Fruit fly (Drosophila melanogaster) whole organism, embryonic: Measurements from ENCODE around the gene CG32845.

ENCODE experiments used
- ATbp ChIP-seq: fragments of 200-800 bp; sonication (Bioruptor generic); optimal IDR thresholded peaks from 2 replicates; lab custom pipeline; 2017; ENCODE audit warnings: missing biosample characterization, mild to moderate bottlenecking, missing genetic modification characterization, missing genetic modification reagents
- BtbVII ChIP-seq: fragments of 200-800 bp; sonication (Bioruptor generic); optimal IDR thresholded peaks from 3 replicates; lab custom pipeline; 2017; ENCODE audit warnings: missing biosample characterization, mild to moderate bottlenecking, missing genetic modification characterization
- CG12299 ChIP-seq: fragments of 200-800 bp; sonication (Bioruptor generic); optimal IDR thresholded peaks from 2 replicates; lab custom pipeline; 2018; ENCODE audit warnings: missing biosample characterization, mild to moderate bottlenecking, missing genetic modification characterization
- CG12942 ChIP-seq: fragments of 200-800 bp; sonication (Bioruptor generic); optimal IDR thresholded peaks from 3 replicates; lab custom pipeline; 2016; ENCODE audit warnings: missing biosample characterization, missing genetic modification characterization
- CG15479 ChIP-seq: fragments of 200-800 bp; sonication (Bioruptor generic); optimal IDR thresholded peaks from 3 replicates; lab custom pipeline; 2019; ENCODE audit warnings: missing biosample characterization, mild to moderate bottlenecking, missing genetic modification characterization, moderate library complexity
- CG16863 ChIP-seq: fragments of 200-800 bp; sonication (Bioruptor generic); optimal IDR thresholded peaks from 3 replicates; lab custom pipeline; 2016; ENCODE audit warnings: missing biosample characterization, missing genetic modification characterization
- CG17829 ChIP-seq: fragments of 200-800 bp; optimal IDR thresholded peaks from 2 replicates; lab custom pipeline; 2019; ENCODE audit warnings: missing biosample characterization, mild to moderate bottlenecking, missing genetic modification characterization, moderate library complexity
- CG2116 ChIP-seq: fragments of 200-800 bp; sonication (Bioruptor generic); optimal IDR thresholded peaks from 3 replicates; lab custom pipeline; 2018; ENCODE audit warnings: missing biosample characterization, mild to moderate bottlenecking, missing genetic modification characterization
- CG2120 ChIP-seq: fragments of 200-800 bp; sonication (Bioruptor generic); optimal IDR thresholded peaks from 3 replicates; lab custom pipeline; 2016; ENCODE audit warnings: missing biosample characterization, missing genetic modification characterization
- CG2199 ChIP-seq: fragments of 200-800 bp; sonication (Bioruptor generic); IDR thresholded peaks from 3 replicates; pipeline ENCODE4 v1.3.6; 2022; ENCODE audit warnings: missing biosample characterization, missing genetic modification characterization
- CG32767 ChIP-seq: fragments of 200-800 bp; sonication (Bioruptor generic); IDR thresholded peaks from 2 replicates; pipeline ENCODE4 v1.3.6; 2022; ENCODE audit warnings: missing biosample characterization, missing genetic modification characterization
- CG33557 ChIP-seq: fragments of 200-800 bp; sonication (Bioruptor generic); optimal IDR thresholded peaks from 2 replicates; lab custom pipeline; 2019; ENCODE audit warnings: missing biosample characterization, mild to moderate bottlenecking, missing genetic modification characterization, moderate library complexity
- CG8359 ChIP-seq: fragments of 200-800 bp; sonication (Bioruptor generic); optimal IDR thresholded peaks from 2 replicates; lab custom pipeline; 2017; ENCODE audit warnings: missing biosample characterization, mild to moderate bottlenecking, missing genetic modification characterization, borderline replicate concordance
- Dp ChIP-seq: fragments of 200-800 bp; sonication (Bioruptor generic); optimal IDR thresholded peaks from 2 replicates; lab custom pipeline; 2018; ENCODE audit warnings: missing biosample characterization, mild to moderate bottlenecking, missing genetic modification characterization, moderate library complexity
- Eip74EF ChIP-seq, 2 experiments: fragments of 200-800 bp in 1 of 2; fragments of >200 bp in 1 of 2; sonication (Bioruptor generic) in 1 of 2; optimal IDR thresholded peaks; 2 replicates each; lab custom pipeline; 2017 to 2019; ENCODE audit warnings: missing biosample characterization in 2 of 2, missing genetic modification characterization in 2 of 2, mild to moderate bottlenecking in 1 of 2, moderate library complexity in 1 of 2
- Ets97D ChIP-seq: fragments of 200-800 bp; sonication (Bioruptor generic); optimal IDR thresholded peaks from 3 replicates; lab custom pipeline; 2016; ENCODE audit warnings: missing biosample characterization, missing genetic modification characterization
- Fer2 ChIP-seq: fragments of 200-800 bp; sonication (Bioruptor generic); optimal IDR thresholded peaks from 2 replicates; lab custom pipeline; 2018; ENCODE audit warnings: missing biosample characterization, mild to moderate bottlenecking, missing genetic modification characterization, moderate library complexity
- HLH4C ChIP-seq: fragments of 200-800 bp; sonication (Bioruptor generic); IDR thresholded peaks from 3 replicates; pipeline ENCODE4 v1.3.6; 2022; ENCODE audit warnings: missing biosample characterization, missing genetic modification characterization; ENCODE audit not compliant: partially characterized antibody
- HmgD ChIP-seq: fragments of 200-800 bp; sonication (Bioruptor generic); optimal IDR thresholded peaks from 3 replicates; lab custom pipeline; 2016; ENCODE audit warnings: missing biosample characterization, missing genetic modification characterization
- Hr51 ChIP-seq, 2 experiments: fragments of 200-800 bp; sonication (Bioruptor generic); optimal IDR thresholded peaks; 2 replicates in 1 of 2; 3 replicates in 1 of 2; lab custom pipeline; 2016 to 2018; ENCODE audit warnings: missing biosample characterization in 2 of 2, missing genetic modification characterization in 2 of 2, mild to moderate bottlenecking in 1 of 2, moderate library complexity in 1 of 2
- Mes4 ChIP-seq: fragments of 200-800 bp; sonication (Bioruptor generic); optimal IDR thresholded peaks from 2 replicates; lab custom pipeline; 2016; ENCODE audit warnings: missing biosample characterization, missing genetic modification characterization
- NFAT ChIP-seq: fragments of 200-800 bp; sonication (Bioruptor generic); IDR thresholded peaks from 2 replicates; pipeline ENCODE4 v1.3.6; 2022; ENCODE audit warnings: missing biosample characterization, missing genetic modification characterization
- Nf-YA ChIP-seq: fragments of 200-800 bp; sonication (Bioruptor generic); IDR thresholded peaks from 2 replicates; pipeline ENCODE4 v1.3.6; 2022; ENCODE audit warnings: missing biosample characterization, missing genetic modification characterization
- Optix ChIP-seq: fragments of 200-800 bp; sonication (Bioruptor generic); IDR thresholded peaks from 3 replicates; pipeline ENCODE4 v1.3.6; 2022; ENCODE audit warnings: missing biosample characterization, missing genetic modification characterization
- Pdp1 ChIP-seq, 2 experiments: fragments of 200-800 bp; sonication (Bioruptor generic); optimal IDR thresholded peaks; 3 replicates each; lab custom pipeline; 2016; ENCODE audit warnings: missing biosample characterization in 2 of 2, missing genetic modification characterization in 2 of 2, mild to moderate bottlenecking in 1 of 2, moderate library complexity in 1 of 2
- Six4 ChIP-seq: fragments of 200-800 bp; sonication (Bioruptor generic); optimal IDR thresholded peaks from 2 replicates; lab custom pipeline; 2016; ENCODE audit warnings: missing biosample characterization, missing genetic modification characterization
- Sox100B ChIP-seq: fragments of 200-800 bp; sonication (Bioruptor generic); optimal IDR thresholded peaks from 3 replicates; lab custom pipeline; 2018; ENCODE audit warnings: missing biosample characterization, mild to moderate bottlenecking, missing genetic modification characterization
- YL-1 ChIP-seq: fragments of 200-800 bp; sonication (Bioruptor generic); optimal IDR thresholded peaks from 3 replicates; lab custom pipeline; 2017; ENCODE audit warnings: missing biosample characterization, mild to moderate bottlenecking, missing genetic modification characterization
- ato ChIP-seq: fragments of 200-800 bp; sonication (Bioruptor generic); IDR thresholded peaks from 2 replicates; pipeline ENCODE4 v1.3.6; 2022; ENCODE audit warnings: missing biosample characterization, missing genetic modification characterization; ENCODE audit not compliant: partially characterized antibody
- bowl ChIP-seq: fragments of 200-800 bp; sonication (Bioruptor generic); IDR thresholded peaks from 2 replicates; pipeline ENCODE4 v1.3.6; 2022; ENCODE audit warnings: missing biosample characterization, missing genetic modification characterization
- cas ChIP-seq: fragments of 200-800 bp; sonication (Bioruptor generic); IDR thresholded peaks from 2 replicates; pipeline ENCODE4 v1.3.6; 2022; ENCODE audit warnings: missing biosample characterization, missing genetic modification characterization
- caup ChIP-seq: fragments of 200-800 bp; sonication (Bioruptor generic); optimal IDR thresholded peaks from 3 replicates; lab custom pipeline; 2017; ENCODE audit warnings: missing biosample characterization, mild to moderate bottlenecking, missing genetic modification characterization, moderate library complexity; ENCODE audit not compliant: severe bottlenecking
- chinmo ChIP-seq: fragments of 200-800 bp; sonication (Bioruptor generic); IDR thresholded peaks from 4 replicates; pipeline ENCODE4 v1.3.6; 2022; ENCODE audit warnings: missing biosample characterization, missing genetic modification characterization; ENCODE audit not compliant: partially characterized antibody
- corto ChIP-seq: fragments of 200-800 bp; sonication (Bioruptor generic); optimal IDR thresholded peaks from 2 replicates; lab custom pipeline; 2016; ENCODE audit warnings: missing biosample characterization, mild to moderate bottlenecking, missing genetic modification characterization, moderate library complexity
- dimm ChIP-seq: fragments of 200-800 bp; sonication (Bioruptor generic); IDR thresholded peaks from 2 replicates; pipeline ENCODE4 v1.3.6; 2022; ENCODE audit warnings: missing biosample characterization, missing genetic modification characterization
- fd3F ChIP-seq: fragments of 200-800 bp; sonication (Bioruptor generic); optimal IDR thresholded peaks from 2 replicates; lab custom pipeline; 2018; ENCODE audit warnings: missing biosample characterization, mild to moderate bottlenecking, missing genetic modification characterization, moderate library complexity
- fd96Cb ChIP-seq: fragments of 200-800 bp; sonication (Bioruptor generic); optimal IDR thresholded peaks from 2 replicates; lab custom pipeline; 2018; ENCODE audit warnings: missing biosample characterization, mild to moderate bottlenecking, missing genetic modification characterization, moderate library complexity
- gcm2 ChIP-seq: fragments of 200-800 bp; sonication (Bioruptor generic); optimal IDR thresholded peaks from 2 replicates; lab custom pipeline; 2016; ENCODE audit warnings: missing biosample characterization, missing genetic modification characterization
- hkb ChIP-seq, 2 experiments: fragments of 200-800 bp in 1 of 2; fragments of >200 bp in 1 of 2; sonication (Bioruptor generic) in 1 of 2; IDR thresholded peaks in 1 of 2; optimal IDR thresholded peaks in 1 of 2; 2 replicates each; pipeline versions ENCODE4 v1.3.6 to Lab custom; 2017 to 2022; ENCODE audit warnings: missing biosample characterization in 1 of 2, missing genetic modification characterization in 1 of 2
- lmd ChIP-seq: fragments of 200-800 bp; sonication (Bioruptor generic); IDR thresholded peaks from 2 replicates; pipeline ENCODE4 v1.3.6; 2022; ENCODE audit warnings: missing biosample characterization, missing genetic modification characterization
- maf-S ChIP-seq: fragments of 200-800 bp; sonication (Bioruptor generic); optimal IDR thresholded peaks from 2 replicates; lab custom pipeline; 2016; ENCODE audit warnings: missing biosample characterization, missing genetic modification characterization
- mld ChIP-seq: fragments of 200-800 bp; sonication (Bioruptor generic); IDR thresholded peaks from 3 replicates; pipeline ENCODE4 v1.3.6; 2022; ENCODE audit warnings: missing biosample characterization, missing genetic modification characterization; ENCODE audit not compliant: partially characterized antibody
- nerfin-2 ChIP-seq: fragments of 200-800 bp; sonication (Bioruptor generic); IDR thresholded peaks from 2 replicates; pipeline ENCODE4 v1.3.6; 2022; ENCODE audit warnings: missing biosample characterization, missing genetic modification characterization; ENCODE audit not compliant: partially characterized antibody
- p53 ChIP-seq: fragments of 200-800 bp; sonication (Bioruptor generic); optimal IDR thresholded peaks from 2 replicates; lab custom pipeline; 2016; ENCODE audit warnings: missing biosample characterization, missing genetic modification characterization
- sens-2 ChIP-seq: fragments of 200-800 bp; sonication (Bioruptor generic); IDR thresholded peaks from 2 replicates; pipeline ENCODE4 v1.3.6; 2022; ENCODE audit warnings: missing biosample characterization, missing genetic modification characterization
- sqz ChIP-seq: fragments of 200-800 bp; sonication (Bioruptor generic); optimal IDR thresholded peaks from 3 replicates; lab custom pipeline; 2018; ENCODE audit warnings: missing biosample characterization, mild to moderate bottlenecking, missing genetic modification characterization
- stc ChIP-seq: fragments of 200-800 bp; sonication (Bioruptor generic); IDR thresholded peaks from 2 replicates; pipeline ENCODE4 v1.3.6; 2022; ENCODE audit warnings: missing biosample characterization, missing genetic modification characterization
- wek ChIP-seq: fragments of 200-800 bp; sonication (Bioruptor generic); optimal IDR thresholded peaks from 3 replicates; lab custom pipeline; 2018; ENCODE audit warnings: missing biosample characterization, mild to moderate bottlenecking, missing genetic modification characterization, moderate library complexity
- z ChIP-seq: fragments of 200-800 bp; sonication (Bioruptor generic); IDR thresholded peaks from 3 replicates; pipeline ENCODE4 v1.3.6; 2022; ENCODE audit warnings: missing biosample characterization, missing genetic modification characterization

The CG32845 gene

DNA sequence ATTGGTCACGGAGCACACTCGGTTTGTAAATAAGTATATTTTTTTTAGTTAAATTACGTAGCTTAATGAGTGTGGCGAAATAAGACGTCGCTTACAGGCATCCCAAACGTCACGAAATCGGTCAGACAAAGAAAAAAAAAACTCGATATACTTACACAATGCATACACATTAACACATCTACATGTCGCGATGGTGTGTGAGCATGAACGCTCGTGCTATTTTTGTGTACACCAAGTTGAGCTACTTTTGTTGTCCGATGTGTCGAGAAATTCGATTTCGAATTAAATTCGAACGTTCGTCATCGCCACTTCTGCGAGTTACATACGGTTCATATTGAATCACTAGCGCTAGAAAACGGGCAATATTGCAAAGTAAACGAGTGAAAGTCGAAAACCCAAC lies 48.1 kb downstream of the CG32845 start:
- TF ChIP-seq gcm2 (GFP tag; lab: Kevin White, UChicago) (no peak), Eip74EF (GFP tag; optimal IDR thresholded peaks at IDR 0.05; lab: Kevin White, UChicago) (no peak), Pdp1 (GFP tag; optimal IDR thresholded peaks at IDR 0.05; lab: Kevin White, UChicago) (peak in 1 of 2 experiments; percentile 91), NFAT (GFP tag; lab: Robert Waterston, UW) (no peak), corto (GFP tag; lab: Kevin White, UChicago) (peak; percentile 12), fd3F (no peak), bowl (no peak), CG32767 (GFP tag; lab: Robert Waterston, UW) (peak; percentile 92), p53 (GFP tag; lab: Kevin White, UChicago) (peak; percentile 69), nerfin-2 (GFP tag; lab: Robert Waterston, UW) (no peak), YL-1 (GFP tag; lab: Kevin White, UChicago) (no peak), chinmo (peak; percentile 44; the same call in 1 of the 4 replicates), sens-2 (GFP tag; lab: Robert Waterston, UW) (no peak), HLH4C (GFP tag; lab: Robert Waterston, UW) (no peak), HmgD (GFP tag; lab: Kevin White, UChicago) (no peak), sqz (GFP tag; lab: Kevin White, UChicago) (peak; percentile 87), CG2116 (GFP tag; lab: Kevin White, UChicago) (peak; percentile 0), CG2120 (GFP tag; lab: Kevin White, UChicago) (no peak), ato (GFP tag; lab: Robert Waterston, UW) (no peak), stc (GFP tag; lab: Robert Waterston, UW) (no peak), Hr51 (GFP tag; optimal IDR thresholded peaks at IDR 0.05; lab: Kevin White, UChicago) (no peak), Sox100B (GFP tag; lab: Kevin White, UChicago) (no peak), Dp (no peak), CG12299 (peak; percentile 13), mld (no peak), hkb (optimal IDR thresholded peaks at IDR 0.05; lab: Kevin White, UChicago) (no peak), hkb (GFP tag; IDR thresholded peaks at IDR 0.05; lab: Robert Waterston, UW) (0 out of 2 replicates have a peak, but pooled peaks have one; percentile 12), Fer2 (no peak), fd96Cb (no peak), caup (GFP tag; lab: Kevin White, UChicago) (no peak), CG17829 (no peak), wek (GFP tag; lab: Kevin White, UChicago) (no peak), CG8359 (GFP tag; lab: Kevin White, UChicago) (no peak), Optix (GFP tag; lab: Robert Waterston, UW) (no peak), CG15479 (GFP tag; lab: Kevin White, UChicago) (peak; percentile 26), maf-S (GFP tag; lab: Kevin White, UChicago) (no peak), CG16863 (GFP tag; lab: Kevin White, UChicago) (no peak), z (GFP tag; lab: Robert Waterston, UW) (peak; percentile 83), CG12942 (GFP tag; lab: Kevin White, UChicago) (no peak), lmd (GFP tag; lab: Robert Waterston, UW) (no peak), dimm (GFP tag; lab: Robert Waterston, UW) (no peak), CG2199 (GFP tag; lab: Robert Waterston, UW) (peak; percentile 58; the same call in 1 of the 3 replicates), BtbVII (GFP tag; lab: Kevin White, UChicago) (peak; percentile 12), Nf-YA (GFP tag; lab: Robert Waterston, UW) (0 out of 2 replicates have a peak, but pooled peaks have one; percentile 33), ATbp (GFP tag; lab: Kevin White, UChicago) (no peak), Ets97D (GFP tag; lab: Kevin White, UChicago) (no peak), CG33557 (no peak), Mes4 (GFP tag; lab: Kevin White, UChicago) (no peak), Six4 (GFP tag; lab: Kevin White, UChicago) (no peak), cas (GFP tag; lab: Robert Waterston, UW) (no peak)
